Fruit fly (Drosophila melanogaster): ENCODE data around the gene CG15283.

The CG15283 gene

DNA sequence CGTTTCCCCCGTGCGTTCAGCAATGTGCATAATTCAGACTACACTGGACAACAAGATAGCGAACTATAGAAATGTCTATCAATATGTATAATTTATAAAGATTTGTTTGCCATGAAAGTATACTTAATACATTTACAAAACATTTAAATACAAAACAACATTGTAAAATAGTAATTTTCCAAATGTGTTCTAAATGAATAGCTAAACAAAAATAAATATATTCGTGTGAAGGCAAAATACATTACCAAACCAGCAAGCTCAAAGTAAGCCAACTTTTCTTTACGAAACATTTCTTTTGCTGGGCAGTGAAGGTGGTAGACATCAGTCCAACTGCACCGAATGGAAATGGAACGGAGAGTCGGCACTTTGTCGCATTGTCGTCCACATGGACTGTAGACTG lies 24.3 kb upstream of the CG15283 start (continued):
- TF ChIP-seq Hr38 (GFP tag; optimal IDR thresholded peaks at IDR 0.05) (no peak), CG11762 (GFP tag; optimal IDR thresholded peaks at IDR 0.05; ENCODE audit: insufficient read depth) (peak; percentile 70), achi (GFP tag; optimal IDR thresholded peaks at IDR 0.05) (peak; percentile 74), CG11902 (GFP tag; optimal IDR thresholded peaks at IDR 0.05) (no peak), CG8119 (GFP tag; IDR thresholded peaks at IDR 0.05) (peak; percentile 91), CG10631 (GFP tag; optimal IDR thresholded peaks at IDR 0.05) (peak; percentile 50), Eip75B (GFP tag; optimal IDR thresholded peaks at IDR 0.05) (peak; percentile 51), Met (GFP tag; optimal IDR thresholded peaks at IDR 0.05) (no peak), net (GFP tag; optimal IDR thresholded peaks at IDR 0.05) (peak; percentile 63), CG1621 (tag; optimal IDR thresholded peaks at IDR 0.05) (peak; percentile 14), lz (GFP tag; optimal IDR thresholded peaks at IDR 0.05) (peak; percentile 24), vri (GFP tag; optimal IDR thresholded peaks at IDR 0.05) (peak; percentile 23), esn (GFP tag; optimal IDR thresholded peaks at IDR 0.05) (peak; percentile 63), CG4318 (GFP tag; optimal IDR thresholded peaks at IDR 0.05) (peak; percentile 57), CG34406 (GFP tag; optimal IDR thresholded peaks at IDR 0.05) (peak; percentile 52), CG8632 (GFP tag; optimal IDR thresholded peaks at IDR 0.05) (peak; percentile 63), fd85E (GFP tag; optimal IDR thresholded peaks at IDR 0.05) (no peak), CG6792 (GFP tag; optimal IDR thresholded peaks at IDR 0.05) (peak; percentile 59), CG10669 (GFP tag; optimal IDR thresholded peaks at IDR 0.05) (peak; percentile 80), svp (GFP tag) (peak; percentile 38), eg (GFP tag; IDR thresholded peaks at IDR 0.05) (peak; percentile 62; the same call in 2 of the 3 replicates), CG16779 (tag; optimal IDR thresholded peaks at IDR 0.05) (peak; percentile 15), CG6276 (GFP tag; optimal IDR thresholded peaks at IDR 0.05) (peak; percentile 86), pdm3 (GFP tag; optimal IDR thresholded peaks at IDR 0.05) (peak; percentile 69), OdsH (GFP tag; optimal IDR thresholded peaks at IDR 0.05) (peak; percentile 21)

DNA sequence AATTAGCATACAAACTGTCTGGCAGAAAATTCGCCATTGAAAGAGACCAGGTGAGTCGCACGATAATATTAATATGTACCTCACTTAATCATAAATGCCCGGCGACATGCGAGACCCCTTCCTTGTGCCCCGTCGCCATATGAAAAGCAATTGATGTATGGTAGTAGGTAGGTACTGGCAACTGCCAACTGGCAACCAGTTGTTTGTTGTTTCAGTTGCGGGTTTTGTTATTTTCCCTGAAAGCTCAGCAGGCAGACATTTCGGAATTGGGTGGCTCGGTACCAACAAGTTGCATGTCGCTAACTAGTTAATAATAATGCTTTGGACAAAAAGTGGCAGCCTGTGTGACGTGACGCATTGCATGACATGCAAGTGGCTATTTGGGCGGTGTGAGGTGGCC lies 23.7 kb upstream of the CG15283 start:
- TF ChIP-seq CG3032 (tag; optimal IDR thresholded peaks at IDR 0.05) (no peak), CG32006 (GFP tag; optimal IDR thresholded peaks at IDR 0.05) (no peak), ss (GFP tag; optimal IDR thresholded peaks at IDR 0.05) (peak; percentile 4 to 88)

dm6 chr2L:14469728-14470127 lies 19.0 kb upstream of the CG15283 start:
- TF ChIP-seq dac (GFP tag; optimal IDR thresholded peaks at IDR 0.05), result no peak
- no peak for TF ChIP-seq salr (GFP tag; optimal IDR thresholded peaks at IDR 0.05)
- TF ChIP-seq CG6808 (GFP tag; optimal IDR thresholded peaks at IDR 0.05), result peak; percentile 17
- TF ChIP-seq Gug (GFP tag; IDR thresholded peaks at IDR 0.05), result no peak
- no peak for TF ChIP-seq topi (GFP tag; optimal IDR thresholded peaks at IDR 0.05)
- TF ChIP-seq CG8632 (GFP tag; optimal IDR thresholded peaks at IDR 0.05), result peak; percentile 35
- TF ChIP-seq cyc (GFP tag; optimal IDR thresholded peaks at IDR 0.05), result no peak
- TF ChIP-seq Met (GFP tag; optimal IDR thresholded peaks at IDR 0.05), result no peak
- TF ChIP-seq svp (GFP tag), result peak; percentile 58
- no peak for TF ChIP-seq lz (GFP tag; optimal IDR thresholded peaks at IDR 0.05)
- TF ChIP-seq OdsH (GFP tag; optimal IDR thresholded peaks at IDR 0.05), result peak; percentile 26
- TF ChIP-seq ss (GFP tag; optimal IDR thresholded peaks at IDR 0.05), result peak in 1 of 2 experiments; percentile 18
- TF ChIP-seq net (GFP tag; optimal IDR thresholded peaks at IDR 0.05), result peak; percentile 30
- TF ChIP-seq dsx (GFP tag; optimal IDR thresholded peaks at IDR 0.05; ENCODE audit: poor library complexity, severe bottlenecking), result peak; percentile 11
- 0 out of 2 replicates have a peak, but pooled peaks have one; percentile 18 for TF ChIP-seq CG15336 (GFP tag; IDR thresholded peaks at IDR 0.05)
- peak; percentile 16 for TF ChIP-seq CG10631 (GFP tag; optimal IDR thresholded peaks at IDR 0.05)
- peak; percentile 10 for TF ChIP-seq CG7368 (GFP tag; optimal IDR thresholded peaks at IDR 0.05)
- peak; percentile 21 for TF ChIP-seq Sox102F (GFP tag; optimal IDR thresholded peaks at IDR 0.05)
- no peak for TF ChIP-seq Blimp-1 (GFP tag; optimal IDR thresholded peaks at IDR 0.05)
- TF ChIP-seq Hr38 (GFP tag; optimal IDR thresholded peaks at IDR 0.05), result no peak
- TF ChIP-seq pdm3 (GFP tag; optimal IDR thresholded peaks at IDR 0.05), result peak; percentile 15
- no peak for TF ChIP-seq Eip75B (GFP tag; optimal IDR thresholded peaks at IDR 0.05)
- no peak for TF ChIP-seq Lpt (GFP tag; optimal IDR thresholded peaks at IDR 0.05)
- TF ChIP-seq CG3919 (GFP tag; optimal IDR thresholded peaks at IDR 0.05), result peak; percentile 33
- no peak for TF ChIP-seq CG11294 (GFP tag; IDR thresholded peaks at IDR 0.05)
- TF ChIP-seq Ets21C (GFP tag; optimal IDR thresholded peaks at IDR 0.05), result no peak
- no peak for TF ChIP-seq vri (GFP tag; optimal IDR thresholded peaks at IDR 0.05)
- TF ChIP-seq CG11762 (GFP tag; optimal IDR thresholded peaks at IDR 0.05; ENCODE audit: insufficient read depth), result no peak
- no peak for TF ChIP-seq Eip93F (GFP tag; optimal IDR thresholded peaks at IDR 0.05)
- no peak for TF ChIP-seq spab (GFP tag; optimal IDR thresholded peaks at IDR 0.05)
- TF ChIP-seq CG8319 (GFP tag; optimal IDR thresholded peaks at IDR 0.05), result no peak
- TF ChIP-seq Eip78C (GFP tag), result peak; percentile 47

Data from whole organism, prepupa.